Worm (Caenorhabditis elegans) whole organism, L1 larva: ENCODE measurements around the gene slc-17.1.

Source experiments
- C34B4.2 ChIP-seq: sonication (generic microtip); optimal IDR thresholded peaks from 2 replicates; lab custom pipeline; 2017; ENCODE audit warnings: mild to moderate bottlenecking, missing genetic modification characterization, missing compliant biosample characterization
- F16B12.6 ChIP-seq: fragments of 150-350 bp; optimal IDR thresholded peaks from 2 replicates; lab custom pipeline; 2014; ENCODE audit warnings: missing biosample characterization, missing genetic modification characterization
- Y116A8C.19 ChIP-seq: sonication (generic microtip); optimal IDR thresholded peaks from 2 replicates; lab custom pipeline; 2016; ENCODE audit warnings: missing compliant biosample characterization, missing genetic modification characterization, borderline replicate concordance
- aha-1 ChIP-seq: fragments of 150-350 bp; optimal IDR thresholded peaks from 2 replicates; lab custom pipeline; 2014; ENCODE audit warnings: missing biosample characterization, missing genetic modification characterization
- aly-2 ChIP-seq: fragments of 150-350 bp; optimal IDR thresholded peaks from 2 replicates; lab custom pipeline; 2014; ENCODE audit warnings: missing biosample characterization, missing genetic modification characterization
- ama-1 ChIP-seq: fragments of 150-350 bp; optimal IDR thresholded peaks from 2 replicates; lab custom pipeline; 2014
- ceh-63 ChIP-seq: fragments of 200-800 bp; sonication (Bioruptor generic); optimal IDR thresholded peaks from 2 replicates; lab custom pipeline; 2018; ENCODE audit warnings: mild to moderate bottlenecking, missing genetic modification characterization, missing compliant biosample characterization
- ceh-8 ChIP-seq: fragments of 200-800 bp; sonication (Bioruptor generic); optimal IDR thresholded peaks from 2 replicates; lab custom pipeline; 2018; ENCODE audit warnings: mild to moderate bottlenecking, missing genetic modification characterization, moderate library complexity, missing compliant biosample characterization
- dpl-1 ChIP-seq, 3 experiments: fragments of 150-350 bp in 2 of 3; sonication (generic microtip) in 1 of 3; optimal IDR thresholded peaks; 2 replicates each; lab custom pipeline; 2014 to 2017; ENCODE audit warnings: missing biosample characterization in 3 of 3, missing genetic modification characterization in 3 of 3, missing genetic modification reagents in 3 of 3
- efl-1 ChIP-seq, 4 experiments: fragments of 150-350 bp; optimal IDR thresholded peaks in 3 of 4; peaks in 1 of 4; 1 replicate in 1 of 4; 2 replicates in 3 of 4; lab custom pipeline; 2014; ENCODE audit warnings: missing biosample characterization in 2 of 4, missing genetic modification characterization in 2 of 4, missing genetic modification reagents in 2 of 4
- egl-13 ChIP-seq: sonication (generic microtip); optimal IDR thresholded peaks from 2 replicates; lab custom pipeline; 2016; ENCODE audit warnings: missing genotype, missing genetic modification reagents, missing genetic modification characterization, missing compliant biosample characterization
- egl-27 ChIP-seq, 2 experiments: fragments of 150-350 bp in 1 of 2; sonication (generic microtip); optimal IDR thresholded peaks; 3 replicates each; lab custom pipeline; 2017 to 2018; ENCODE audit warnings: missing biosample characterization in 2 of 2, missing genetic modification characterization in 2 of 2, missing genetic modification reagents in 2 of 2
- ets-5 ChIP-seq: fragments of 200-800 bp; sonication (Bioruptor generic); IDR thresholded peaks from 2 replicates; pipeline ENCODE4 v1.3.6; 2022; ENCODE audit warnings: missing genetic modification characterization, missing compliant biosample characterization
- fkh-10 ChIP-seq: sonication (generic microtip); optimal IDR thresholded peaks from 2 replicates; lab custom pipeline; 2017; ENCODE audit warnings: missing biosample characterization, missing genetic modification reagents, missing genetic modification characterization
- grh-1 ChIP-seq: fragments of 200-800 bp; sonication (Bioruptor generic); IDR thresholded peaks from 2 replicates; pipeline ENCODE4 v1.3.6; 2022; ENCODE audit warnings: missing genetic modification reagents, missing genetic modification characterization, missing compliant biosample characterization
- hlh-4 ChIP-seq: sonication (generic microtip); optimal IDR thresholded peaks from 2 replicates; lab custom pipeline; 2016; ENCODE audit warnings: mild to moderate bottlenecking, missing genetic modification characterization, missing compliant biosample characterization
- hpl-2 ChIP-seq: fragments of 150-350 bp; optimal IDR thresholded peaks from 2 replicates; lab custom pipeline; 2014; ENCODE audit warnings: missing biosample characterization, missing genetic modification reagents, missing genetic modification characterization
- irx-1 ChIP-seq: sonication (generic microtip); optimal IDR thresholded peaks from 2 replicates; lab custom pipeline; 2016; ENCODE audit warnings: missing genetic modification characterization, missing compliant biosample characterization
- isw-1 ChIP-seq: fragments of 200-800 bp; sonication (Bioruptor generic); IDR thresholded peaks from 2 replicates; pipeline ENCODE4 v1.3.6; 2022; ENCODE audit warnings: missing genetic modification characterization, missing compliant biosample characterization
- lin-13 ChIP-seq: fragments of 150-350 bp; optimal IDR thresholded peaks from 2 replicates; lab custom pipeline; 2014; ENCODE audit warnings: missing biosample characterization, missing genetic modification reagents, missing genetic modification characterization
- lin-15B ChIP-seq: fragments of 150-350 bp; sonication (generic microtip); optimal IDR thresholded peaks from 3 replicates; lab custom pipeline; 2014; ENCODE audit warnings: missing biosample characterization, missing genetic modification characterization
- lin-35 ChIP-seq, 2 experiments: fragments of 150-350 bp; optimal IDR thresholded peaks; 2 replicates each; lab custom pipeline; 2014; ENCODE audit warnings: missing biosample characterization in 2 of 2, missing genetic modification characterization in 2 of 2, missing genetic modification reagents in 2 of 2
- lir-3 ChIP-seq: sonication (generic microtip); optimal IDR thresholded peaks from 2 replicates; lab custom pipeline; 2016; ENCODE audit warnings: mild to moderate bottlenecking, missing genetic modification characterization, moderate library complexity, missing compliant biosample characterization; ENCODE audit not compliant: poor library complexity
- lsy-2 ChIP-seq, 2 experiments: fragments of 150-350 bp; optimal IDR thresholded peaks; 2 replicates each; lab custom pipeline; 2014; ENCODE audit warnings: missing biosample characterization in 2 of 2, missing genetic modification characterization in 2 of 2
- mab-9 ChIP-seq: fragments of 200-800 bp; sonication (Bioruptor generic); IDR thresholded peaks from 2 replicates; pipeline ENCODE4 v1.3.6; 2022; ENCODE audit warnings: missing genetic modification reagents, missing genetic modification characterization, missing compliant biosample characterization
- mef-2 ChIP-seq: fragments of 150-350 bp; optimal IDR thresholded peaks from 2 replicates; lab custom pipeline; 2014; ENCODE audit warnings: missing biosample characterization, missing genetic modification characterization
- nhr-12 ChIP-seq: sonication (generic microtip); optimal IDR thresholded peaks from 2 replicates; lab custom pipeline; 2017; ENCODE audit warnings: missing biosample characterization, missing genetic modification characterization
- nhr-19 ChIP-seq: fragments of 200-800 bp; sonication (Bioruptor generic); conservative IDR thresholded peaks from 2 replicates; pipeline ENCODE4 v1.3.6; 2022; ENCODE audit warnings: missing genetic modification characterization, missing compliant biosample characterization
- nhr-28 ChIP-seq: fragments of 150-350 bp; optimal IDR thresholded peaks from 2 replicates; lab custom pipeline; 2014; ENCODE audit warnings: missing biosample characterization, missing genetic modification characterization
- nhr-71 ChIP-seq: sonication (generic microtip); optimal IDR thresholded peaks from 2 replicates; lab custom pipeline; 2016; ENCODE audit warnings: mild to moderate bottlenecking, missing genetic modification characterization, moderate library complexity, missing compliant biosample characterization
- nhr-77 ChIP-seq: fragments of 150-350 bp; optimal IDR thresholded peaks from 2 replicates; lab custom pipeline; 2014; ENCODE audit warnings: missing biosample characterization, missing genetic modification characterization
- nhr-85 ChIP-seq: sonication (generic microtip); peaks from one replicate; lab custom pipeline; 2016; ENCODE audit warnings: missing genetic modification characterization, inconsistent platforms, missing compliant biosample characterization
- nhr-90 ChIP-seq: sonication (generic microtip); optimal IDR thresholded peaks from 2 replicates; lab custom pipeline; 2016; ENCODE audit warnings: mild to moderate bottlenecking, missing genetic modification characterization, missing compliant biosample characterization; ENCODE audit not compliant: poor library complexity
- pax-3 ChIP-seq: fragments of 200-800 bp; sonication (Bioruptor generic); optimal IDR thresholded peaks from 2 replicates; lab custom pipeline; 2018; ENCODE audit warnings: mild to moderate bottlenecking, missing genetic modification characterization, moderate library complexity, missing compliant biosample characterization
- skn-1 ChIP-seq: fragments of 150-350 bp; optimal IDR thresholded peaks from 2 replicates; lab custom pipeline; 2014; ENCODE audit warnings: missing biosample characterization, missing genetic modification characterization
- snpc-4 ChIP-seq: fragments of 150-350 bp; optimal IDR thresholded peaks from 2 replicates; lab custom pipeline; 2014; ENCODE audit warnings: missing biosample characterization, missing genetic modification characterization
- snu-23 ChIP-seq: sonication (generic microtip); optimal IDR thresholded peaks from 2 replicates; lab custom pipeline; 2016; ENCODE audit warnings: missing genetic modification characterization, missing compliant biosample characterization
- sptf-1 ChIP-seq: fragments of 150-350 bp; optimal IDR thresholded peaks from 2 replicates; lab custom pipeline; 2014; ENCODE audit warnings: missing biosample characterization, missing genetic modification characterization
- sup-37 ChIP-seq: fragments of 200-800 bp; sonication (Bioruptor generic); optimal IDR thresholded peaks from 2 replicates; lab custom pipeline; 2018; ENCODE audit warnings: mild to moderate bottlenecking, missing genetic modification characterization, missing compliant biosample characterization
- swsn-7 ChIP-seq: sonication (generic microtip); optimal IDR thresholded peaks from 2 replicates; lab custom pipeline; 2016; ENCODE audit warnings: missing genetic modification characterization, missing compliant biosample characterization
- unc-30 ChIP-seq: sonication (generic microtip); optimal IDR thresholded peaks from 2 replicates; lab custom pipeline; 2017; ENCODE audit warnings: missing biosample characterization, missing genetic modification characterization
- unc-62 ChIP-seq: fragments of 150-350 bp; optimal IDR thresholded peaks from 2 replicates; lab custom pipeline; 2014; ENCODE audit warnings: missing biosample characterization, missing genetic modification reagents, missing genetic modification characterization
- unc-98 ChIP-seq: fragments of 200-800 bp; sonication (Bioruptor generic); IDR thresholded peaks from 2 replicates; pipeline ENCODE4 v1.3.6; 2022; ENCODE audit warnings: missing genetic modification characterization, missing compliant biosample characterization
- zag-1 ChIP-seq: fragments of 150-350 bp; optimal IDR thresholded peaks from 2 replicates; lab custom pipeline; 2014; ENCODE audit warnings: missing biosample characterization, missing genetic modification characterization
- ztf-11 ChIP-seq, 2 experiments: sonication (generic microtip); optimal IDR thresholded peaks; 2 replicates each; lab custom pipeline; 2016 to 2017; ENCODE audit warnings: missing genetic modification characterization in 2 of 2, missing biosample characterization in 1 of 2, missing compliant biosample characterization in 1 of 2

The slc-17.1 gene

ce11 chrX:17451410-17451809 is 13.3 kb downstream of the slc-17.1 start, which contains the start of gene C36E6.2 (continued):
- no peak for TF ChIP-seq aha-1 (tag; lab: Kevin White, UChicago)

- TF ChIP-seq grh-1: peak; percentile 45; the same call in 1 of the 2 replicates
- 0 out of 2 replicates have a peak, but pooled peaks have one; percentile 34 for TF ChIP-seq mab-9
Observed at ce11 chrX:17442539-17442938, 22.2 kb downstream of the slc-17.1 start.

DNA sequence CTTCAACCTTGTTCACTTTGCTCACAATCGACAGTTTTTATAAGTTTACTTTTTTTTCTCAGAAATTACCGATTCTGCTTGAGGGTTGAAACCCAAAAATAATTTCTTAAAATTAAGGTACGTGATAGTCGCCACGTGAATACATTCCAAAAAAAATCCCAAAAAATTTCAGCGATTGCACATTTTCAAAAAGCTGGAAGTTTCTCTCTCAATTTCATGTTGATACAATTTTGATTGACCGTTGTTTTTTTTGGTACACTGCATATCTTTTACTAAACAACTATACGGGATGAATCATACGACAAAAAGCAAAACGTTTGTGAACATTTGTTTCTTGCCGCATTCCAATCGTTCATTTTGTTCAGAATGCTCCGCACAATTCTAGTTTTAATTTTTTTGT is 26.3 kb downstream of the slc-17.1 start, which contains the start of gene C36E6.8:
TSS of gene C36E6.8 (plus strand) at position 301 of the 400 bp plus-strand sequence.
- TF ChIP-seq irx-1 (tag; lab: Kevin White, UChicago) (no peak), nhr-28 (tag; lab: Kevin White, UChicago) (no peak), fkh-10 (GFP tag; lab: Kevin White, UChicago) (no peak), ama-1 (lab: Kevin White, UChicago) (no peak), ceh-8 (no peak), lsy-2 (tag; optimal IDR thresholded peaks at IDR 0.05; lab: Kevin White, UChicago) (no peak), zag-1 (tag; lab: Kevin White, UChicago) (no peak), snpc-4 (tag; lab: Kevin White, UChicago) (no peak), pax-3 (tag; lab: Kevin White, UChicago) (no peak), ztf-11 (tag; optimal IDR thresholded peaks at IDR 0.05; lab: Kevin White, UChicago) (no peak), nhr-19 (GFP tag; lab: Robert Waterston, UW) (no peak), nhr-90 (no peak), lin-35 (GFP tag; optimal IDR thresholded peaks at IDR 0.05; lab: Kevin White, UChicago) (no peak), unc-98 (GFP tag; lab: Robert Waterston, UW) (no peak), ets-5 (no peak), lir-3 (tag; lab: Kevin White, UChicago) (no peak)

DNA sequence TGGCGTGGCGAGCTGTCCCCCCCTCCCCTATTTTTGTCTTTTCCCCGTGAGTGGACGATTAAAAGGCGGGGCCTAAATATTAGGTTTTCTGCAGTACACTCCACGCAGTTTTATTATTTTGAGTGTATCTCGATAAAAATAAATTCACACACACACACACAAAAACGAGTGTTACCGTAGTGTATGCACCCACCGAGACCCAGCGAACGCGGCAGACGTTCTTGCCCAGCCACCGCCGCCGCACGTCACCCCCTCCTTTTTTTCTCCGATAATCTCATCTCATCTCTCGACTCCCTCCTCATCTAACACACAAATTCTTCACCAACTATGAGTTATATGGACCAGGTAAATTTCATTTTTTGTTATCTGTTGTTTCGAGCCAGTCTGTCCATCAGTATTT is 30.5 kb downstream of the slc-17.1 start, which contains the start of gene fubl-3:
TSS of gene fubl-3 (plus strand) at position 212 of the 400 bp plus-strand sequence.
- TF ChIP-seq lir-3 (tag; lab: Kevin White, UChicago) (no peak), C34B4.2 (tag; lab: Kevin White, UChicago) (no peak), nhr-12 (tag; lab: Kevin White, UChicago) (no peak), pax-3 (tag; lab: Kevin White, UChicago) (no peak), isw-1 (GFP tag; lab: Robert Waterston, UW) (no peak), irx-1 (tag; lab: Kevin White, UChicago) (no peak), nhr-28 (tag; lab: Kevin White, UChicago) (no peak), unc-30 (tag; lab: Kevin White, UChicago) (no peak), unc-98 (GFP tag; lab: Robert Waterston, UW) (no peak), nhr-19 (GFP tag; lab: Robert Waterston, UW) (peak; percentile 22), F16B12.6 (tag; lab: Kevin White, UChicago) (no peak), nhr-90 (peak; percentile 27), Y116A8C.19 (tag; lab: Kevin White, UChicago) (no peak), mef-2 (no peak), zag-1 (tag; lab: Kevin White, UChicago) (no peak), nhr-85 (peak; percentile 42), skn-1 (peak; percentile 7), ceh-63 (GFP tag; lab: Kevin White, UChicago) (no peak), aly-2 (tag; lab: Kevin White, UChicago) (no peak), ets-5 (no peak), grh-1 (no peak), hpl-2 (GFP tag; lab: Kevin White, UChicago) (no peak), swsn-7 (tag; lab: Kevin White, UChicago) (peak; percentile 36), unc-62 (no peak), ceh-8 (no peak), hlh-4 (tag; lab: Kevin White, UChicago) (no peak), lin-13 (no peak), egl-27 (tag; optimal IDR thresholded peaks at IDR 0.05; lab: Kevin White, UChicago) (no peak), ama-1 (lab: Kevin White, UChicago) (no peak), egl-13 (tag; lab: Kevin White, UChicago) (no peak), nhr-71 (tag; lab: Kevin White, UChicago) (peak; percentile 63), sup-37 (GFP tag; lab: Kevin White, UChicago) (no peak), lin-15B (tag; lab: Kevin White, UChicago) (no peak), snu-23 (GFP tag; lab: Kevin White, UChicago) (peak; percentile 45), dpl-1 (GFP tag; optimal IDR thresholded peaks at IDR 0.05; lab: Kevin White, UChicago) (no peak), nhr-77 (no peak), efl-1 (optimal IDR thresholded peaks at IDR 0.05; lab: Kevin White, UChicago) (peak in 1 of 2 experiments; percentile 25), efl-1 (GFP tag; optimal IDR thresholded peaks at IDR 0.05 in 1 of 2; lab: Kevin White, UChicago) (peak in 1 of 2 experiments; percentile 75), sptf-1 (tag; lab: Kevin White, UChicago) (no peak), snpc-4 (tag; lab: Kevin White, UChicago) (peak; percentile 11)
